Worm (Caenorhabditis elegans) whole organism, L3 larva: ENCODE measurements around the gene Y7A5A.2.

Experiments used
- lsy-12 ChIP-seq: sonication (generic microtip); optimal IDR thresholded peaks from 2 replicates; lab custom pipeline; 2016; ENCODE audit warnings: mild to moderate bottlenecking, missing genetic modification characterization, missing compliant biosample characterization
- nhr-237 ChIP-seq: fragments of 150-350 bp; optimal IDR thresholded peaks from 2 replicates; lab custom pipeline; 2014; ENCODE audit warnings: missing biosample characterization, missing genetic modification characterization
- nhr-67 ChIP-seq: fragments of 150-350 bp; optimal IDR thresholded peaks from 2 replicates; lab custom pipeline; 2014; ENCODE audit warnings: missing biosample characterization, missing genetic modification characterization
- ztf-11 ChIP-seq: fragments of 150-350 bp; optimal IDR thresholded peaks from 2 replicates; lab custom pipeline; 2014; ENCODE audit warnings: missing biosample characterization, missing genetic modification characterization

DNA sequence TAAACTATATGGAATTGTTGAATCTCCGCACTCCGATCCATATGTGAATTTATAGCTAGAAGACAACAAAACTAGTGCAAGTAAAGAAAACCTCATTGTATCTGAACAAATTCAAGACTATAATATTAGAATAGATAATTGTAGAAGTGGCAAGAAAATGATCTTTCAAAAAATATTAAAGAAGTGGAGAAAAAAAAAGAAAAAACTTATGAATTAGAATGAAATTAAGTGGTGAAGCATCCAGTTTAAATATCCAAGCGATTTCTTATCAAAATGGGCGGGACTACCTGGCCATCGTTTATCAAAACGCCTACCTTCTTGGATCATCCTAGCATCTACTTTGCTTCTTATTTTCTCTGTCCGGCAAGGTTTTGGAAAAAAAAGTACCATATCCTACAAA, 15.4 kb downstream of the Y7A5A.2 start, which contains the start of gene wrt-4:
- no peak for TF ChIP-seq nhr-237 (tag; lab: Kevin White, UChicago)
- TF ChIP-seq lsy-12 (tag; lab: Kevin White, UChicago): no peak
- no peak for TF ChIP-seq nhr-67 (tag; lab: Kevin White, UChicago)
- no peak for TF ChIP-seq ztf-11 (tag; lab: Kevin White, UChicago)
